Fruit fly (Drosophila melanogaster) whole organism, pupa: Measurements from ENCODE around the gene CG43336.

ENCODE experiments used
- CG10348 ChIP-seq: fragments of 200-800 bp; sonication (Bioruptor generic); IDR thresholded peaks from 2 replicates; pipeline ENCODE4 v1.3.6; 2022; ENCODE audit warnings: missing biosample characterization, missing genetic modification characterization
- CG12605 ChIP-seq: fragments of 200-800 bp; sonication (Bioruptor generic); IDR thresholded peaks from 2 replicates; pipeline ENCODE4 v1.3.6; 2022; ENCODE audit warnings: missing biosample characterization, missing genetic modification characterization
- CG13204 ChIP-seq: fragments of 200-800 bp; sonication (Bioruptor generic); optimal IDR thresholded peaks from 2 replicates; lab custom pipeline; 2018; ENCODE audit warnings: missing biosample characterization, mild to moderate bottlenecking, missing genetic modification characterization, moderate library complexity
- CG14655 ChIP-seq: fragments of 200-800 bp; sonication (Bioruptor generic); optimal IDR thresholded peaks from 3 replicates; lab custom pipeline; 2017; ENCODE audit warnings: mild to moderate bottlenecking, missing biosample characterization, missing genetic modification reagents, missing genetic modification characterization
- CG15710 ChIP-seq: fragments of 200-800 bp; sonication (Bioruptor generic); optimal IDR thresholded peaks from 2 replicates; lab custom pipeline; 2018; ENCODE audit warnings: missing biosample characterization, mild to moderate bottlenecking, missing genetic modification characterization, moderate library complexity
- CG17806 ChIP-seq: fragments of 200-800 bp; sonication (Bioruptor generic); optimal IDR thresholded peaks from 2 replicates; lab custom pipeline; 2018; ENCODE audit warnings: missing biosample characterization, mild to moderate bottlenecking, missing genetic modification characterization, moderate library complexity
- CG32121 ChIP-seq: fragments of 200-800 bp; sonication (Bioruptor generic); IDR thresholded peaks from 2 replicates; pipeline ENCODE4 v1.3.6; 2022; ENCODE audit warnings: missing biosample characterization, missing genetic modification characterization
- CG34367 ChIP-seq: fragments of 200-800 bp; sonication (Bioruptor generic); optimal IDR thresholded peaks from 2 replicates; lab custom pipeline; 2018; ENCODE audit warnings: missing biosample characterization, mild to moderate bottlenecking, missing genetic modification characterization
- CG4496 ChIP-seq: fragments of 200-800 bp; sonication (Bioruptor generic); IDR thresholded peaks from 3 replicates; pipeline ENCODE4 v1.3.6; 2022; ENCODE audit warnings: missing biosample characterization, missing genetic modification characterization
- CG8159 ChIP-seq: fragments of 200-800 bp; sonication (Bioruptor generic); optimal IDR thresholded peaks from 3 replicates; lab custom pipeline; 2018; ENCODE audit warnings: missing biosample characterization, mild to moderate bottlenecking, missing genetic modification characterization, moderate library complexity
- CG8301 ChIP-seq: fragments of 200-800 bp; sonication (Bioruptor generic); optimal IDR thresholded peaks from 2 replicates; lab custom pipeline; 2018; ENCODE audit warnings: missing biosample characterization, mild to moderate bottlenecking, missing genetic modification characterization
- CG9948 ChIP-seq: fragments of 200-800 bp; sonication (Bioruptor generic); optimal IDR thresholded peaks from 2 replicates; lab custom pipeline; 2018; ENCODE audit warnings: missing biosample characterization, mild to moderate bottlenecking, missing genetic modification characterization, moderate library complexity
- D1 ChIP-seq: fragments of 200-800 bp; sonication (Bioruptor generic); optimal IDR thresholded peaks from 2 replicates; lab custom pipeline; 2018; ENCODE audit warnings: missing biosample characterization, mild to moderate bottlenecking, missing genetic modification characterization, moderate library complexity
- EcR ChIP-seq: fragments of 200-800 bp; sonication (Bioruptor generic); optimal IDR thresholded peaks from 3 replicates; lab custom pipeline; 2019; ENCODE audit warnings: missing biosample characterization, missing genetic modification characterization, mild to moderate bottlenecking, moderate library complexity, missing genetic modification reagents
- Ets98B ChIP-seq: fragments of 200-800 bp; sonication (Bioruptor generic); IDR thresholded peaks from 2 replicates; pipeline ENCODE4 v1.3.6; 2022; ENCODE audit warnings: missing biosample characterization, missing genetic modification characterization
- Pif1A ChIP-seq: fragments of 200-800 bp; sonication (Bioruptor generic); optimal IDR thresholded peaks from 3 replicates; lab custom pipeline; 2016; ENCODE audit warnings: missing biosample characterization, missing genetic modification characterization
- Pif1B ChIP-seq: fragments of 200-800 bp; sonication (Bioruptor generic); optimal IDR thresholded peaks from 3 replicates; lab custom pipeline; 2016; ENCODE audit warnings: missing biosample characterization, missing genetic modification characterization
- Snoo ChIP-seq: fragments of 200-800 bp; sonication (Bioruptor generic); optimal IDR thresholded peaks from 3 replicates; lab custom pipeline; 2017; ENCODE audit warnings: missing biosample characterization, mild to moderate bottlenecking, missing genetic modification characterization, inconsistent platforms
- fd96Ca ChIP-seq: fragments of 200-800 bp; sonication (Bioruptor generic); IDR thresholded peaks from 3 replicates; pipeline ENCODE4 v1.3.6; 2022; ENCODE audit warnings: missing biosample characterization, missing genetic modification characterization
- gl ChIP-seq: fragments of 200-800 bp; sonication (Bioruptor generic); optimal IDR thresholded peaks from 2 replicates; lab custom pipeline; 2018; ENCODE audit warnings: missing biosample characterization, mild to moderate bottlenecking, missing genetic modification characterization
- rn ChIP-seq: fragments of 200-800 bp; sonication (Bioruptor generic); IDR thresholded peaks from 2 replicates; pipeline ENCODE4 v1.3.6; 2022; ENCODE audit warnings: missing biosample characterization, missing genetic modification characterization

Gene CG43336

DNA sequence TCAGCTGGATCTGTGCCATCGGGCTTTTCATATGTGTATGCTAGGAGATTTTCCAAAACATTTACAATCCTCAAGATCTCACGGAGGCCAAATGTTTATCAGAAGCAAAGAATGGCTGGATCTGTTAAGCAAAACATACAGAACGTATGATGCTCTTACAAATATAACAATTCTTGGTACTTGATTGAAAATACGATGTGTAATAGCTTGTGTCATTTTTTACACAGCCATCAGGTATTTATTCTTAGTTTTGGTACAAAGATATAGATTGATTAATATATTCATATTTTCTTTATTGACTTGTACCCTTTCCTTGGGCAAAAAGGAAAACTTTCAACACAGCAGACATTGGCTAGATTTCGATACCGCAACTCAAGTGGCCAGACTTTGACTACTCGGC is 9.0 kb upstream of the CG43336 start:
- TF ChIP-seq CG14655 (GFP tag; lab: Kevin White, UChicago) (peak; percentile 11), Pif1B (no peak)

DNA sequence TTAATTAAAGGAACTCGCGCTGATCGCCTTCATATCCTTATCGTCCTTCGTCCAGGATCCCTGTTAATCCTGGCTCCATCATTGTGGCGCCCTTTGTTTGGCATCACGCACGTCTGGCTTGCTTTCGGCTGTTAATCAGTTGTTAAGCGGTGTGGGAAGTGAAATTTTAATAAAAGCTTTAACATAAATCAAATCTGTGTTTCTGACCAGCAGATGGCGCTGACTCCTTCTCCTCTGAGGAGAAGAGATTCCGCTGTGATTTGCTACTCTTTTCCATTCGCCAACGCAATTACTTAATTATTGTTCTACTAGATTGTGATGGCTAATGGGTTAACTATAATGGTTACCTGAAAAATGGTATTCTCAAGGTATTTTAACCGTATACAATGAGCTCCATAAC is 6.9 kb upstream of the CG43336 start:
- no peak for TF ChIP-seq CG10348 (GFP tag; lab: Robert Waterston, UW)
- no peak for TF ChIP-seq CG12605
- no peak for TF ChIP-seq D1
- TF ChIP-seq CG9948 = no peak
- no peak for TF ChIP-seq CG17806
- no peak for TF ChIP-seq CG32121 (GFP tag; lab: Robert Waterston, UW)
- no peak for TF ChIP-seq CG34367 (tag; lab: Kevin White, UChicago)
- TF ChIP-seq fd96Ca = no peak
- no peak for TF ChIP-seq CG4496 (GFP tag; lab: Robert Waterston, UW)
- no peak for TF ChIP-seq Pif1A (GFP tag; lab: Kevin White, UChicago)
- TF ChIP-seq Snoo (tag; lab: Kevin White, UChicago) = no peak
- TF ChIP-seq CG8301 (tag; lab: Kevin White, UChicago) = no peak
- no peak for TF ChIP-seq CG8159
- TF ChIP-seq Ets98B (GFP tag; lab: Robert Waterston, UW) = no peak
- no peak for TF ChIP-seq CG15710 (tag; lab: Kevin White, UChicago)
- TF ChIP-seq gl = no peak
- TF ChIP-seq rn (GFP tag; lab: Robert Waterston, UW) = no peak
- no peak for TF ChIP-seq CG14655 (GFP tag; lab: Kevin White, UChicago)
- TF ChIP-seq EcR = no peak

DNA sequence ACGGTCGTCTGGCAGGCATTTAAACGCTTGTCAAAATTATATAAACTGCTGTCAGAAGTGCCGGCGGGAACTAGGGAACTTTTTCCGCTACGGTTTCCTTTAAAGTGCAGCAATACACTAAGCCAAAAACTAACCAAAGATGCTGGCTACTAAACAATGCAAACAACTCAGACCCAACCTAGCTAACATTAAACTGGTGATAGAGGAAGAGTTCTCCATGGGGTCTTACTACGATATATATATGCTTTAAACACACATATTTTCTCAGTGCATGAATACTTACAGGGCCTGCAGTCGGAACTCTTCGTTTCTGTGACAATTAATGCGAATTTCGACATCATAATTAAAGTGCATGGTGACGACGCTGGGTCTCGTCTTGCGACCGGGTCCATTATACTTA is 6.0 kb upstream of the CG43336 start:
- TF ChIP-seq CG9948 (peak; percentile 37), CG14655 (GFP tag; lab: Kevin White, UChicago) (peak; percentile 48), Snoo (tag; lab: Kevin White, UChicago) (peak; percentile 16), gl (peak; percentile 55), CG34367 (tag; lab: Kevin White, UChicago) (no peak), CG15710 (tag; lab: Kevin White, UChicago) (no peak), CG4496 (GFP tag; lab: Robert Waterston, UW) (peak; percentile 45; the same call in 1 of the 3 replicates), Pif1A (GFP tag; lab: Kevin White, UChicago) (peak; percentile 71), CG13204 (no peak), Ets98B (GFP tag; lab: Robert Waterston, UW) (no peak), Pif1B (peak; percentile 67), CG17806 (peak; percentile 75), fd96Ca (peak; percentile 44; the same call in 1 of the 3 replicates), CG8159 (peak; percentile 87), CG8301 (tag; lab: Kevin White, UChicago) (peak; percentile 44)

DNA sequence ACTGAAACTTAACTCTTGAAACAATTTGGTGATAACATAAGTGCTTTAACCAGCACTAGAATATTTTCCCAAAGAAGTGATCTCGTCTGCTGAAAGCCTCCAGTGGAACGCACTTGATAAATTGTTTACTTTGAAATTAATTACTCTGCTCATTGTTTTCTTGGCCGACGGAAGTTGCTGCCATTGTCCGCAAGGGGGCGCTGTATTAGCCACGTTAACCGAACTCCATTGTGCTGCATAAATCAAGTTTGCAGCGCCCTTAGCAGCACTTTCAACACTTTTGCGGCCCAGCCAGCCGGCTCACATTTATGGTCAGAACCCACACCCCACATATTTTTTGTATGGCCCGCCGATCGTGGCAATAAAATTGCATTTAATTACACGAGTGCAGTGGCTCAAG is 4.5 kb upstream of the CG43336 start:
- no peak for TF ChIP-seq CG14655 (GFP tag; lab: Kevin White, UChicago)
- 0 out of 3 replicates have a peak, but pooled peaks have one; percentile 24 for TF ChIP-seq CG4496 (GFP tag; lab: Robert Waterston, UW)
- TF ChIP-seq CG8159 = no peak
- TF ChIP-seq EcR = no peak
- no peak for TF ChIP-seq CG15710 (tag; lab: Kevin White, UChicago)
- TF ChIP-seq CG12605 = no peak
- TF ChIP-seq gl = no peak

DNA sequence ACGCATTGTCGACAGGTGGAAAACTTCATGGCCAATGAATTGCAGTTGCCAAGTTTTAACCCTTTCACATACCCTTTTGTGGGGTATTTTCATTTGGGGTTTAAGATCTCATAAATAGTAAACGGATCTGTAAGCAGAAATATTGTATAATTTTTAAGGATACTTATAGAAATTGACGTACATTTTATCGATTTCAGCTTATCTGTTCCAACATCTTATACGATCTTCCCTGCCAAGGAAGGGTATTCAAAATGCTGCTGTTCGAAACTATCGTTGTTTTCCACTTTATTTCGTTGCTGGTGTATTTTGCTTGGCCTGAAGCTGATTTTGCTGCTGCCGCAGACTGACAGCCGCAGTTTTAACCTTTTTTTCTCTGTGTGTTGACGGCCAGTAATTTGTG is 2.8 kb upstream of the CG43336 start:
- TF ChIP-seq gl = peak; percentile 8
- TF ChIP-seq Snoo (tag; lab: Kevin White, UChicago) = peak; percentile 67
- no peak for TF ChIP-seq CG32121 (GFP tag; lab: Robert Waterston, UW)
- TF ChIP-seq CG34367 (tag; lab: Kevin White, UChicago) = peak; percentile 60
- TF ChIP-seq EcR = peak; percentile 19
- peak; percentile 20; the same call in 1 of the 2 replicates for TF ChIP-seq CG12605
- TF ChIP-seq CG10348 (GFP tag; lab: Robert Waterston, UW) = no peak
- TF ChIP-seq CG13204 = peak; percentile 11
- TF ChIP-seq rn (GFP tag; lab: Robert Waterston, UW) = no peak
- TF ChIP-seq CG8159 = peak; percentile 76
- TF ChIP-seq CG9948 = peak; percentile 66
- peak; percentile 15 for TF ChIP-seq CG8301 (tag; lab: Kevin White, UChicago)
- peak; percentile 57 for TF ChIP-seq CG17806
- no peak; the same call in 1 of the 2 replicates for TF ChIP-seq Ets98B (GFP tag; lab: Robert Waterston, UW)
- TF ChIP-seq Pif1A (GFP tag; lab: Kevin White, UChicago) = peak; percentile 55
- peak; percentile 39 for TF ChIP-seq Pif1B
- TF ChIP-seq CG4496 (GFP tag; lab: Robert Waterston, UW) = peak; percentile 43; the same call in 1 of the 3 replicates
- TF ChIP-seq fd96Ca = no peak
- TF ChIP-seq CG15710 (tag; lab: Kevin White, UChicago) = peak; percentile 73
- no peak for TF ChIP-seq D1
- peak; percentile 38 for TF ChIP-seq CG14655 (GFP tag; lab: Kevin White, UChicago)

DNA sequence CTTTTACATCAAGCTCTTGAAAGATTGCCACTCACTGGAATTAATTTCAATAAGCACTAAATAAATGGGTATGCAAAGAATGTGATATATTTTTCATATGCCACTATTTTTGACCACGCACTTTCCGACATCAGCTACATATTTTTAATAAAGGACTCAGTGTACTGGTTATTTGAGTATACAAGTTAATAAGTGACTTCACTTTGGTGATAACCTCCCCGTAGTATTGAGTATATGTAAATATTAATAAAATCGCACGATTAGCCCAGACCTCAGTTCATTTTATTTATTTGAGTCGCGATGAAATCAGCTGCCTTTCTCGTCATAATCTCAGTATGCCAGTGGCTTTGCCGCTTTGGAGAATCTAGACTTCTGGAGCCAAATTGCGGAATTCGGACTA is 1.8 kb upstream of the CG43336 start, which contains the start of gene CG43335:
Gene CG43335 (plus strand): TSS at position 301 of the 400 bp plus-strand sequence.
- TF ChIP-seq rn (GFP tag; lab: Robert Waterston, UW) = no peak
- no peak for TF ChIP-seq Pif1B
- no peak for TF ChIP-seq fd96Ca
- no peak for TF ChIP-seq Pif1A (GFP tag; lab: Kevin White, UChicago)
- TF ChIP-seq D1 = no peak

DNA sequence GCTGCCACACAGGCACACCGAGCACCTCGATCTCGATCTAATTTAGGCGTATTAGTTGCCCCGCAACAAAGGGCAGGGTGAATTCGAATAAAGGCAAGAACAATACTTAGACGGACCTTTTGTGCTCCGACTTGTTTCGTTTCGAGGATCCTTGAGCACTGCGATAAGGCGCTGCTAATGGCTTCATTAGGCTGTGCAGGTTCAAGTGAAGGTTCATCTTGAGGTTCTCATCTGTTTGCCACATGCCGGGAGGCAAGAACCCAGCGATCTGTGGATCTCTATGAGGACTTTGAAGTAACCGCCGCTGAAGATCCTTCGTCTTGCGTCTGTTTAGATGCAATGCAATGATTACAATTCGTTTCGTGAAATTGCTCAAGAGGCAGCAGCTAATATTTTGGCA is 3.0 kb downstream of the CG43336 start:
- TF ChIP-seq CG17806 = no peak
- no peak for TF ChIP-seq CG12605
- no peak for TF ChIP-seq CG8301 (tag; lab: Kevin White, UChicago)
- no peak for TF ChIP-seq CG9948
- TF ChIP-seq gl = no peak
- TF ChIP-seq EcR = no peak
- no peak for TF ChIP-seq CG32121 (GFP tag; lab: Robert Waterston, UW)
- TF ChIP-seq CG10348 (GFP tag; lab: Robert Waterston, UW) = no peak
- TF ChIP-seq CG4496 (GFP tag; lab: Robert Waterston, UW) = no peak
- TF ChIP-seq Pif1B = no peak
- no peak for TF ChIP-seq CG15710 (tag; lab: Kevin White, UChicago)
- no peak for TF ChIP-seq CG34367 (tag; lab: Kevin White, UChicago)
- TF ChIP-seq CG14655 (GFP tag; lab: Kevin White, UChicago) = no peak
- no peak for TF ChIP-seq CG13204
- TF ChIP-seq Snoo (tag; lab: Kevin White, UChicago) = no peak
- no peak for TF ChIP-seq D1
- TF ChIP-seq fd96Ca = no peak
